Worm (Caenorhabditis elegans): ENCODE measurements around the gene srh-55.
"Not testable (repeated sequence)": the region's sequence is repeated elsewhere in the genome, so short reads cannot be mapped to it uniquely, and the experiment has no call there.

The srh-55 gene

ce11 chrV:15115968-15116367, 37.4 kb upstream of the srh-55 start, which contains the start of gene T01G5.8:
Gene T01G5.8 (plus strand): TSS chrV:15116268.
- TF ChIP-seq sma-9 (GFP tag; optimal IDR thresholded peaks at IDR 0.05); sma-9 (tag; optimal IDR thresholded peaks at IDR 0.05); egl-27 (tag; optimal IDR thresholded peaks at IDR 0.05); nhr-12 (tag; optimal IDR thresholded peaks at IDR 0.05): not testable (repeated sequence)

- TF ChIP-seq nhr-129 (tag; optimal IDR thresholded peaks at IDR 0.05) (no peak), unc-62 (GFP tag; optimal IDR thresholded peaks at IDR 0.05) (no peak), gmeb-1 (tag; optimal IDR thresholded peaks at IDR 0.05) (no peak), lsy-2 (tag; optimal IDR thresholded peaks at IDR 0.05) (no peak), ceh-16 (tag; optimal IDR thresholded peaks at IDR 0.05) (no peak), nhr-10 (tag; optimal IDR thresholded peaks at IDR 0.05) (no peak), F13H6.1 (tag; optimal IDR thresholded peaks at IDR 0.05) (no peak), egl-27 (tag; optimal IDR thresholded peaks at IDR 0.05) (no peak), nhr-25 (tag; optimal IDR thresholded peaks at IDR 0.05) (no peak), nhr-21 (tag; optimal IDR thresholded peaks at IDR 0.05) (no peak), mdl-1 (tag; optimal IDR thresholded peaks at IDR 0.05) (no peak), sma-3 (GFP tag; optimal IDR thresholded peaks at IDR 0.05) (no peak), nhr-237 (tag; optimal IDR thresholded peaks at IDR 0.05) (no peak), aly-2 (tag; optimal IDR thresholded peaks at IDR 0.05) (no peak), unc-55 (GFP tag; optimal IDR thresholded peaks at IDR 0.05) (no peak), blmp-1 (tag; optimal IDR thresholded peaks at IDR 0.05; ENCODE audit: insufficient read depth) (no peak), lin-39 (tag; optimal IDR thresholded peaks at IDR 0.05) (no peak), elt-1 (tag; optimal IDR thresholded peaks at IDR 0.05) (no peak), nhr-23 (tag; optimal IDR thresholded peaks at IDR 0.05) (no peak), ceh-82 (tag; optimal IDR thresholded peaks at IDR 0.05) (no peak)
Observed at ce11 chrV:15119517-15119916, 33.9 kb upstream of the srh-55 start, which contains the start of gene flor-1. Gene flor-1 (minus strand): TSS chrV:15119617.

ce11 chrV:15125162-15125561, 28.2 kb upstream of the srh-55 start, which contains the start of gene ugt-30:
Gene ugt-30 (minus strand): TSS chrV:15125262.
- not testable (repeated sequence) for TF ChIP-seq nhr-6, fos-1, nhr-129 (tag; optimal IDR thresholded peaks at IDR 0.05)

- no peak for TF ChIP-seq crh-2 (tag; optimal IDR thresholded peaks at IDR 0.05)
- no peak for TF ChIP-seq Y55F3AM.14 (GFP tag; optimal IDR thresholded peaks at IDR 0.05)
- no peak for TF ChIP-seq unc-39 (tag; optimal IDR thresholded peaks at IDR 0.05)
- TF ChIP-seq zag-1 (tag; optimal IDR thresholded peaks at IDR 0.05) = no peak
- no peak for TF ChIP-seq nhr-21 (tag; optimal IDR thresholded peaks at IDR 0.05)
- no peak for TF ChIP-seq lin-39 (tag; optimal IDR thresholded peaks at IDR 0.05)
- no peak for TF ChIP-seq sma-9 (GFP tag; optimal IDR thresholded peaks at IDR 0.05)
- TF ChIP-seq sma-9 (tag; optimal IDR thresholded peaks at IDR 0.05) = no peak
- no peak for TF ChIP-seq ceh-82 (tag; optimal IDR thresholded peaks at IDR 0.05)
- TF ChIP-seq dmd-4 (tag; optimal IDR thresholded peaks at IDR 0.05) = no peak
- no peak for TF ChIP-seq ceh-16 (tag; optimal IDR thresholded peaks at IDR 0.05)
- no peak for TF ChIP-seq snpc-4 (tag; optimal IDR thresholded peaks at IDR 0.05)
- TF ChIP-seq aly-2 (tag; optimal IDR thresholded peaks at IDR 0.05) = no peak
Observed at ce11 chrV:15127413-15127812, 26.0 kb upstream of the srh-55 start, which contains the start of gene srj-27. Gene srj-27 (minus strand): TSS chrV:15127513.

- TF ChIP-seq nhr-12 (tag; optimal IDR thresholded peaks at IDR 0.05) (no peak), ama-1 (optimal IDR thresholded peaks at IDR 0.05) (no peak), ztf-1 (GFP tag; conservative IDR thresholded peaks at IDR 0.05) (no peak), lin-11 (tag; optimal IDR thresholded peaks at IDR 0.05) (no peak), aly-2 (tag; optimal IDR thresholded peaks at IDR 0.05) (no peak)
Observed at ce11 chrV:15127955-15128354, 25.4 kb upstream of the srh-55 start, which contains the start of gene srr-7. Gene srr-7 (plus strand): TSS chrV:15128255.

ce11 chrV:15132423-15132822, 21.0 kb upstream of the srh-55 start, which contains the start of gene str-171:
Gene str-171 (minus strand): TSS chrV:15132523.
- no peak for TF ChIP-seq lin-39 (tag; optimal IDR thresholded peaks at IDR 0.05)
- TF ChIP-seq Y55F3AM.14 (GFP tag; optimal IDR thresholded peaks at IDR 0.05) = no peak
- TF ChIP-seq nhr-77 (tag; optimal IDR thresholded peaks at IDR 0.05) = no peak
- no peak for TF ChIP-seq alr-1 (tag; optimal IDR thresholded peaks at IDR 0.05)
- TF ChIP-seq ztf-4 (tag; optimal IDR thresholded peaks at IDR 0.05) = no peak
- no peak for TF ChIP-seq blmp-1 (tag; optimal IDR thresholded peaks at IDR 0.05; ENCODE audit: insufficient read depth)
- TF ChIP-seq nhr-11 (tag; optimal IDR thresholded peaks at IDR 0.05) = no peak
- TF ChIP-seq nhr-10 (tag; optimal IDR thresholded peaks at IDR 0.05) = no peak
- TF ChIP-seq egl-27 (tag; optimal IDR thresholded peaks at IDR 0.05) = no peak
- no peak for TF ChIP-seq ztf-1 (GFP tag; conservative IDR thresholded peaks at IDR 0.05)
- no peak for TF ChIP-seq nhr-25 (tag; optimal IDR thresholded peaks at IDR 0.05)
- TF ChIP-seq crh-2 (tag; optimal IDR thresholded peaks at IDR 0.05) = no peak
- no peak for TF ChIP-seq ztf-11 (tag; optimal IDR thresholded peaks at IDR 0.05)
- no peak for TF ChIP-seq F13H6.1 (tag; optimal IDR thresholded peaks at IDR 0.05)
- TF ChIP-seq aly-2 (tag; optimal IDR thresholded peaks at IDR 0.05) = no peak
- TF ChIP-seq nhr-6 (tag; optimal IDR thresholded peaks at IDR 0.05) = no peak
- TF ChIP-seq sma-3 (GFP tag; optimal IDR thresholded peaks at IDR 0.05) = no peak
- TF ChIP-seq gmeb-1 (tag; optimal IDR thresholded peaks at IDR 0.05) = no peak
- TF ChIP-seq elt-3 (tag; optimal IDR thresholded peaks at IDR 0.05) = no peak

All from whole organism, L2 larva.